Fruit fly (Drosophila melanogaster): ENCODE results near the gene CG43755.

DNA sequence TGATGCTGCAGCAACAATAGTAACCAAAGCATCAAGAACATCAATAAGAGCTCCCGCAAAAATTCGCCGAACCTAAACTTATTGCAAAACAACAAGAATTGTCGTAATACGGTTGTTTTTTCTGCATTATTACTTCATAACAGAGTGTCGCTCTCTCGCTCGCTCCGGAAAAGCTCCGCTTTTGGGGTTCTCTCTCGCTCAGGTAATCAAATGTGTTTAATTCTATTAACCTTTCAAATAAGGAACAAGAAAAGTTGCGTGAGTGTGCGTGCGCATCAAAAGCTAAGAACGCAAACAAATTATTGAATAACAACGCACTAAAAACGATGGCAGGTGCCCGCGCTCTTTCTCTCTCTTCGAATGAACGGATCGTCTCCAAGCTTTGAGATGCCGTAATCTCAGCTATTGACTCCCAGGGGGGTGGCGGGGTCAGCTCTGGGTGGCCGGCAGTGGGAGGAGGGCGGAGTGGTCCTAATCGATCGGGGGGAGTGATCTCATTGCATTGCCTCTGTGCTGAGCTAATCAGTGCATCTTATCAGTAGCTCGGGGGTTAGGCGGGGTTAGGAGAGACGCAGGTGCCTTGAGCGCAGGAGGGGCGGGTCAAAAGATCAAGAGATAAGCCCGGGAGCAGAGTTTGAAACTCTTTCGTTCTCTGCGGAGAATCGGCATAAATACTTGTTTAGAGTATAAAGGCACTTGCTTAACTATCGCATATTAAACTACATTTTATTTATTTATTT, 23.2 kb downstream of the CG43755 start:
- TF ChIP-seq psq (optimal IDR thresholded peaks at IDR 0.05) (no peak), h (optimal IDR thresholded peaks at IDR 0.05) (no peak)
